Worm (Caenorhabditis elegans) whole organism, L2 larva: ENCODE measurements around the gene rpac-19.

Experiments
- C34F6.9 ChIP-seq: fragments of 150-350 bp; optimal IDR thresholded peaks from 2 replicates; lab custom pipeline; 2014; ENCODE audit warnings: missing biosample characterization, missing genetic modification characterization
- F13H6.1 ChIP-seq: sonication (generic microtip); optimal IDR thresholded peaks from 2 replicates; lab custom pipeline; 2016; ENCODE audit warnings: missing genetic modification characterization, missing compliant biosample characterization
- R02D3.7 ChIP-seq: fragments of 150-350 bp; optimal IDR thresholded peaks from 2 replicates; lab custom pipeline; 2014; ENCODE audit warnings: missing biosample characterization, missing genetic modification characterization
- Y55F3AM.14 ChIP-seq: fragments of 200-800 bp; sonication (Bioruptor generic); optimal IDR thresholded peaks from 2 replicates; lab custom pipeline; 2018; ENCODE audit warnings: mild to moderate bottlenecking, missing genetic modification characterization, missing compliant biosample characterization
- ZK546.5 ChIP-seq: sonication (generic microtip); optimal IDR thresholded peaks from 2 replicates; lab custom pipeline; 2017; ENCODE audit warnings: missing biosample characterization, missing genetic modification characterization
- alr-1 ChIP-seq: fragments of 150-350 bp; optimal IDR thresholded peaks from 2 replicates; lab custom pipeline; 2014; ENCODE audit warnings: missing biosample characterization, missing genetic modification characterization
- ama-1 ChIP-seq: fragments of 150-350 bp; optimal IDR thresholded peaks from 2 replicates; lab custom pipeline; 2018; ENCODE audit warnings: inconsistent platforms
- blmp-1 ChIP-seq: sonication (generic microtip); optimal IDR thresholded peaks from 2 replicates; lab custom pipeline; 2017; ENCODE audit warnings: missing genetic modification characterization, mild to moderate bottlenecking, missing compliant biosample characterization, antibody characterized with exemption, moderate library complexity; ENCODE audit not compliant: insufficient read depth
- ceh-16 ChIP-seq: fragments of 150-350 bp; optimal IDR thresholded peaks from 2 replicates; lab custom pipeline; 2014; ENCODE audit warnings: missing biosample characterization, missing genetic modification characterization
- ceh-82 ChIP-seq: fragments of 150-350 bp; optimal IDR thresholded peaks from 2 replicates; lab custom pipeline; 2014; ENCODE audit warnings: missing biosample characterization, missing genetic modification characterization
- crh-2 ChIP-seq: sonication (generic microtip); optimal IDR thresholded peaks from 2 replicates; lab custom pipeline; 2017; ENCODE audit warnings: missing biosample characterization, missing genetic modification characterization
- dmd-4 ChIP-seq: sonication (generic microtip); optimal IDR thresholded peaks from 2 replicates; lab custom pipeline; 2017; ENCODE audit warnings: missing biosample characterization, missing genetic modification characterization
- egl-27 ChIP-seq: sonication (generic microtip); optimal IDR thresholded peaks from 3 replicates; lab custom pipeline; 2017; ENCODE audit warnings: missing biosample characterization, missing genetic modification reagents, missing genetic modification characterization
- elt-1 ChIP-seq: fragments of 150-350 bp; optimal IDR thresholded peaks from 2 replicates; lab custom pipeline; 2014; ENCODE audit warnings: missing biosample characterization, missing genetic modification characterization
- fos-1 ChIP-seq: fragments of 150-350 bp; optimal IDR thresholded peaks from 2 replicates; lab custom pipeline; 2014; ENCODE audit warnings: missing biosample characterization, missing genetic modification characterization
- gmeb-1 ChIP-seq: fragments of 150-350 bp; optimal IDR thresholded peaks from 2 replicates; lab custom pipeline; 2014; ENCODE audit warnings: missing biosample characterization, missing genetic modification characterization
- lin-11 ChIP-seq: fragments of 150-350 bp; sonication (generic microtip); optimal IDR thresholded peaks from 2 replicates; lab custom pipeline; 2014; ENCODE audit warnings: missing biosample characterization, missing genetic modification characterization, inconsistent platforms, mixed read lengths
- lin-13 ChIP-seq: fragments of 150-350 bp; optimal IDR thresholded peaks from 2 replicates; lab custom pipeline; 2014; ENCODE audit warnings: missing biosample characterization, missing genetic modification reagents, missing genetic modification characterization
- lin-39 ChIP-seq: fragments of 150-350 bp; optimal IDR thresholded peaks from 2 replicates; lab custom pipeline; 2014; ENCODE audit warnings: missing biosample characterization, missing genetic modification reagents, missing genetic modification characterization
- lsy-2 ChIP-seq, 2 experiments: fragments of 150-350 bp in 1 of 2; sonication (generic microtip) in 1 of 2; optimal IDR thresholded peaks; 2 replicates each; lab custom pipeline; 2014 to 2017; ENCODE audit warnings: missing biosample characterization in 2 of 2, missing genetic modification characterization in 2 of 2
- mab-5 ChIP-seq: fragments of 150-350 bp; optimal IDR thresholded peaks from 2 replicates; lab custom pipeline; 2014; ENCODE audit warnings: missing biosample characterization, missing genetic modification characterization
- mbf-1 ChIP-seq: sonication (generic microtip); optimal IDR thresholded peaks from 2 replicates; lab custom pipeline; 2017; ENCODE audit warnings: missing biosample characterization, missing genetic modification characterization
- mdl-1 ChIP-seq, 2 experiments: fragments of 150-350 bp in 1 of 2; sonication (generic microtip) in 1 of 2; optimal IDR thresholded peaks; 2 replicates each; lab custom pipeline; 2017; ENCODE audit warnings: missing biosample characterization in 2 of 2, missing genetic modification characterization in 2 of 2
- nhr-10 ChIP-seq: sonication (generic microtip); optimal IDR thresholded peaks from 2 replicates; lab custom pipeline; 2017; ENCODE audit warnings: missing biosample characterization, missing genetic modification characterization
- nhr-11 ChIP-seq: fragments of 150-350 bp; optimal IDR thresholded peaks from 2 replicates; lab custom pipeline; 2014; ENCODE audit warnings: missing biosample characterization, missing genetic modification characterization
- nhr-129 ChIP-seq: fragments of 150-350 bp; optimal IDR thresholded peaks from 2 replicates; lab custom pipeline; 2014; ENCODE audit warnings: missing biosample characterization, missing genetic modification characterization
- nhr-21 ChIP-seq: fragments of 150-350 bp; optimal IDR thresholded peaks from 2 replicates; lab custom pipeline; 2014; ENCODE audit warnings: missing biosample characterization, missing genetic modification characterization
- nhr-237 ChIP-seq: fragments of 150-350 bp; optimal IDR thresholded peaks from 2 replicates; lab custom pipeline; 2014; ENCODE audit warnings: missing biosample characterization, missing genetic modification characterization
- nhr-25 ChIP-seq: fragments of 150-350 bp; sonication (generic microtip); optimal IDR thresholded peaks from 3 replicates; lab custom pipeline; 2014; ENCODE audit warnings: missing biosample characterization, missing genetic modification characterization
- nhr-6 ChIP-seq: fragments of 150-350 bp; optimal IDR thresholded peaks from 2 replicates; lab custom pipeline; 2014; ENCODE audit warnings: missing biosample characterization, missing genetic modification characterization
- nhr-77 ChIP-seq: fragments of 150-350 bp; optimal IDR thresholded peaks from 2 replicates; lab custom pipeline; 2014; ENCODE audit warnings: missing biosample characterization, missing genetic modification characterization
- peb-1 ChIP-seq: fragments of 150-350 bp; optimal IDR thresholded peaks from 2 replicates; lab custom pipeline; 2014; ENCODE audit warnings: missing biosample characterization, missing genetic modification characterization
- sem-4 ChIP-seq: fragments of 150-350 bp; optimal IDR thresholded peaks from 2 replicates; lab custom pipeline; 2014; ENCODE audit warnings: missing biosample characterization, missing genetic modification reagents, missing genetic modification characterization
- skn-1 ChIP-seq: sonication (generic microtip); optimal IDR thresholded peaks from 2 replicates; lab custom pipeline; 2017; ENCODE audit warnings: missing biosample characterization, missing genetic modification characterization
- sma-3 ChIP-seq: sonication (generic microtip); optimal IDR thresholded peaks from 2 replicates; lab custom pipeline; 2016; ENCODE audit warnings: missing genetic modification reagents, missing genetic modification characterization, missing compliant biosample characterization
- sma-9 ChIP-seq, 2 experiments: fragments of 150-350 bp in 1 of 2; sonication (generic microtip) in 1 of 2; optimal IDR thresholded peaks; 2 replicates each; lab custom pipeline; 2014 to 2016; ENCODE audit warnings: missing genetic modification characterization in 2 of 2, mild to moderate bottlenecking in 1 of 2, missing biosample characterization in 1 of 2, missing compliant biosample characterization in 1 of 2, missing genetic modification reagents in 1 of 2, moderate library complexity in 1 of 2
- unc-39 ChIP-seq: fragments of 150-350 bp; optimal IDR thresholded peaks from 2 replicates; lab custom pipeline; 2014; ENCODE audit warnings: missing biosample characterization, missing genetic modification characterization
- unc-55 ChIP-seq: fragments of 150-350 bp; sonication (generic microtip); optimal IDR thresholded peaks from 3 replicates; lab custom pipeline; 2014; ENCODE audit warnings: missing biosample characterization, missing genetic modification reagents, missing genetic modification characterization
- unc-62 ChIP-seq: fragments of 150-350 bp; optimal IDR thresholded peaks from 2 replicates; lab custom pipeline; 2014; ENCODE audit warnings: missing biosample characterization, missing genetic modification reagents, missing genetic modification characterization
- zag-1 ChIP-seq: fragments of 150-350 bp; optimal IDR thresholded peaks from 2 replicates; lab custom pipeline; 2014; ENCODE audit warnings: missing biosample characterization, missing genetic modification characterization
- ztf-1 ChIP-seq: fragments of 200-800 bp; sonication (Bioruptor generic); conservative IDR thresholded peaks from 2 replicates; pipeline ENCODE4 v1.3.6; 2022; ENCODE audit warnings: missing genetic modification characterization, missing compliant biosample characterization
- ztf-11 ChIP-seq: sonication (generic microtip); optimal IDR thresholded peaks from 2 replicates; lab custom pipeline; 2017; ENCODE audit warnings: missing biosample characterization, missing genetic modification characterization
- ztf-4 ChIP-seq: fragments of 150-350 bp; optimal IDR thresholded peaks from 2 replicates; lab custom pipeline; 2014; ENCODE audit warnings: missing biosample characterization, missing genetic modification characterization

Gene rpac-19

ce11 chrIII:9666668-9667067 is 37.0 kb upstream of the rpac-19 start:
- TF ChIP-seq ztf-11 (tag; lab: Kevin White, UChicago): no peak
- TF ChIP-seq crh-2 (tag; lab: Kevin White, UChicago): no peak
- TF ChIP-seq lsy-2 (tag; optimal IDR thresholded peaks at IDR 0.05; lab: Kevin White, UChicago): no peak
- TF ChIP-seq nhr-11 (tag; lab: Kevin White, UChicago): no peak
- TF ChIP-seq ztf-4 (tag; lab: Kevin White, UChicago): no peak
- TF ChIP-seq fos-1: peak; percentile 67
- TF ChIP-seq Y55F3AM.14: no peak
- TF ChIP-seq nhr-6: no peak
- peak; percentile 64 for TF ChIP-seq sma-9 (GFP tag; optimal IDR thresholded peaks at IDR 0.05; lab: Kevin White, UChicago)
- no peak for TF ChIP-seq sma-9 (tag; optimal IDR thresholded peaks at IDR 0.05; lab: Kevin White, UChicago)
- TF ChIP-seq sem-4 (tag; lab: Kevin White, UChicago): no peak
- no peak for TF ChIP-seq gmeb-1
- TF ChIP-seq lin-39 (tag; lab: Kevin White, UChicago): no peak
- TF ChIP-seq R02D3.7: no peak
- TF ChIP-seq ceh-82 (tag; lab: Kevin White, UChicago): no peak
- no peak for TF ChIP-seq ceh-16
- no peak for TF ChIP-seq nhr-10 (tag; lab: Kevin White, UChicago)
- TF ChIP-seq blmp-1 (tag; lab: Kevin White, UChicago): peak; percentile 88
- TF ChIP-seq ama-1: no peak
- peak; percentile 45 for TF ChIP-seq nhr-25 (tag; lab: Kevin White, UChicago)

ce11 chrIII:9666239-9666638 is 36.6 kb upstream of the rpac-19 start:
- peak; percentile 20 for TF ChIP-seq nhr-6
- TF ChIP-seq unc-62 (GFP tag; lab: Kevin White, UChicago): no peak
- no peak for TF ChIP-seq dmd-4 (tag; lab: Kevin White, UChicago)
- no peak for TF ChIP-seq mdl-1 (tag; optimal IDR thresholded peaks at IDR 0.05; lab: Kevin White, UChicago)
- TF ChIP-seq gmeb-1: peak; percentile 18
- TF ChIP-seq lin-11: no peak
- TF ChIP-seq fos-1: no peak
- TF ChIP-seq nhr-237 (tag; lab: Kevin White, UChicago): no peak
- TF ChIP-seq nhr-25 (tag; lab: Kevin White, UChicago): peak; percentile 14
- TF ChIP-seq ztf-11 (tag; lab: Kevin White, UChicago): no peak
- TF ChIP-seq F13H6.1: no peak
- TF ChIP-seq ama-1: no peak
- no peak for TF ChIP-seq blmp-1 (tag; lab: Kevin White, UChicago)
- peak; percentile 7 for TF ChIP-seq unc-55
- TF ChIP-seq nhr-77: no peak
- TF ChIP-seq lin-13 (GFP tag; lab: Kevin White, UChicago): no peak
- peak; percentile 55 for TF ChIP-seq sma-3
- no peak for TF ChIP-seq ceh-82 (tag; lab: Kevin White, UChicago)
- TF ChIP-seq zag-1 (tag; lab: Kevin White, UChicago): no peak
- TF ChIP-seq lsy-2 (tag; optimal IDR thresholded peaks at IDR 0.05; lab: Kevin White, UChicago): peak in 1 of 2 experiments; percentile 4
- TF ChIP-seq egl-27 (tag; lab: Kevin White, UChicago): peak; percentile 18
- no peak for TF ChIP-seq C34F6.9 (tag; lab: Kevin White, UChicago)
- no peak for TF ChIP-seq R02D3.7
- TF ChIP-seq unc-39 (tag; lab: Kevin White, UChicago): no peak
- no peak for TF ChIP-seq skn-1 (tag; lab: Kevin White, UChicago)
- no peak for TF ChIP-seq peb-1 (tag; lab: Kevin White, UChicago)
- TF ChIP-seq ceh-16: no peak
- no peak for TF ChIP-seq elt-1 (tag; lab: Kevin White, UChicago)
- TF ChIP-seq sem-4 (tag; lab: Kevin White, UChicago): peak; percentile 15
- no peak for TF ChIP-seq alr-1 (tag; lab: Kevin White, UChicago)
- peak; percentile 59 for TF ChIP-seq nhr-129 (tag; lab: Kevin White, UChicago)
- peak; percentile 94 for TF ChIP-seq sma-9 (GFP tag; optimal IDR thresholded peaks at IDR 0.05; lab: Kevin White, UChicago)
- TF ChIP-seq sma-9 (tag; optimal IDR thresholded peaks at IDR 0.05; lab: Kevin White, UChicago): no peak
- TF ChIP-seq mbf-1: no peak
- TF ChIP-seq ztf-4 (tag; lab: Kevin White, UChicago): no peak

ce11 chrIII:9665490-9666179 is 36.0 kb upstream of the rpac-19 start:
- peak; percentile 19 for TF ChIP-seq nhr-6
- peak in 1 of 2 experiments; percentile 44 for TF ChIP-seq lsy-2 (tag; optimal IDR thresholded peaks at IDR 0.05; lab: Kevin White, UChicago)
- TF ChIP-seq nhr-21 (tag; lab: Kevin White, UChicago): peak; percentile 61
- no peak for TF ChIP-seq ZK546.5 (tag; lab: Kevin White, UChicago)
- peak; percentile 21 for TF ChIP-seq F13H6.1
- TF ChIP-seq sem-4 (tag; lab: Kevin White, UChicago): peak; percentile 13
- TF ChIP-seq sma-3: no peak
- no peak for TF ChIP-seq nhr-11 (tag; lab: Kevin White, UChicago)
- peak; percentile 5 for TF ChIP-seq nhr-25 (tag; lab: Kevin White, UChicago)
- TF ChIP-seq ztf-1 (GFP tag; lab: Robert Waterston, UW): no peak
- peak; percentile 73 for TF ChIP-seq unc-55
- TF ChIP-seq nhr-129 (tag; lab: Kevin White, UChicago): peak; percentile 74
- peak in 1 of 2 experiments; percentile 48 for TF ChIP-seq mdl-1 (tag; optimal IDR thresholded peaks at IDR 0.05; lab: Kevin White, UChicago)
- TF ChIP-seq unc-62 (GFP tag; lab: Kevin White, UChicago): no peak
- TF ChIP-seq lin-39 (tag; lab: Kevin White, UChicago): no peak
- TF ChIP-seq fos-1: peak; percentile 45
- peak; percentile 67 for TF ChIP-seq C34F6.9 (tag; lab: Kevin White, UChicago)
- no peak for TF ChIP-seq mab-5
- no peak for TF ChIP-seq peb-1 (tag; lab: Kevin White, UChicago)
- peak; percentile 51 for TF ChIP-seq sma-9 (GFP tag; optimal IDR thresholded peaks at IDR 0.05; lab: Kevin White, UChicago)
- TF ChIP-seq sma-9 (tag; optimal IDR thresholded peaks at IDR 0.05; lab: Kevin White, UChicago): no peak
- TF ChIP-seq ztf-4 (tag; lab: Kevin White, UChicago): peak; percentile 47
